Worm (Caenorhabditis elegans) whole organism, midembryonic: ENCODE data around the gene C56C10.6.

Experiments
- med-1 ChIP-seq: sonication (generic microtip); optimal IDR thresholded peaks from 2 replicates; lab custom pipeline; 2017; ENCODE audit warnings: missing genetic modification characterization, mild to moderate bottlenecking, missing compliant biosample characterization, antibody characterized with exemption, missing genetic modification reagents; ENCODE audit not compliant: insufficient read depth
- tab-1 ChIP-seq: fragments of 200-800 bp; sonication (Bioruptor generic); IDR thresholded peaks from 2 replicates; pipeline ENCODE4 v1.3.6; 2022; ENCODE audit warnings: missing genetic modification characterization, missing compliant biosample characterization

DNA sequence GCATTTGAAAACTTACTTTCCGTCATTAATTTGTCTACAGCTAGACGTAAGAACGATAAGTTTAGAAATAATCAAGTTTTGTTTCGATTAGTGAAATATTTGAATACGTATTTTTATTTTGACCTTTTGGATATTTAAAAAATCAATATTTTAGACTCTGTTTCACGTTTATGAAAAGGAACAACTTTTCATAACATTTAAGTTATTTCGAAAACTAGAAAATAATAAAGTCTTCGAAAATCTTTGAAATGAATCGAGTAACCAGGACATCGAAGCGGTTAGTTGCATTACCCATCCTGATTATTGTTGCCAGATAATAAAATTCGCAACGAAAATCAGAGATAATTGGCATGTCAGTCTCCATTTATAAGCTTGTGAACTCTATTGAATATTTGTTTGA is at the start of gene C56C10.6:
- TF ChIP-seq tab-1 (GFP tag; lab: Robert Waterston, UW) (no peak), med-1 (GFP tag; lab: Kevin White, UChicago) (no peak)
